Worm (Caenorhabditis elegans) whole organism, L2 larva: Measurements from ENCODE around the gene fbxb-54.
A peak's percentile ranks its signal among the peaks of the same experiment; 100 is the strongest.

Experiments used
- C34F6.9 ChIP-seq: fragments of 150-350 bp; optimal IDR thresholded peaks from 2 replicates; lab custom pipeline; 2014; ENCODE audit warnings: missing biosample characterization, missing genetic modification characterization
- F13H6.1 ChIP-seq: sonication (generic microtip); optimal IDR thresholded peaks from 2 replicates; lab custom pipeline; 2016; ENCODE audit warnings: missing genetic modification characterization, missing compliant biosample characterization
- R02D3.7 ChIP-seq: fragments of 150-350 bp; optimal IDR thresholded peaks from 2 replicates; lab custom pipeline; 2014; ENCODE audit warnings: missing biosample characterization, missing genetic modification characterization
- ZK546.5 ChIP-seq: sonication (generic microtip); optimal IDR thresholded peaks from 2 replicates; lab custom pipeline; 2017; ENCODE audit warnings: missing biosample characterization, missing genetic modification characterization
- aly-2 ChIP-seq: fragments of 150-350 bp; optimal IDR thresholded peaks from 2 replicates; lab custom pipeline; 2014; ENCODE audit warnings: missing biosample characterization, missing genetic modification characterization
- ama-1 ChIP-seq: fragments of 150-350 bp; optimal IDR thresholded peaks from 2 replicates; lab custom pipeline; 2018; ENCODE audit warnings: inconsistent platforms
- blmp-1 ChIP-seq: sonication (generic microtip); optimal IDR thresholded peaks from 2 replicates; lab custom pipeline; 2017; ENCODE audit warnings: missing genetic modification characterization, mild to moderate bottlenecking, missing compliant biosample characterization, antibody characterized with exemption, moderate library complexity; ENCODE audit not compliant: insufficient read depth
- ceh-16 ChIP-seq: fragments of 150-350 bp; optimal IDR thresholded peaks from 2 replicates; lab custom pipeline; 2014; ENCODE audit warnings: missing biosample characterization, missing genetic modification characterization
- ceh-82 ChIP-seq: fragments of 150-350 bp; optimal IDR thresholded peaks from 2 replicates; lab custom pipeline; 2014; ENCODE audit warnings: missing biosample characterization, missing genetic modification characterization
- crh-2 ChIP-seq: sonication (generic microtip); optimal IDR thresholded peaks from 2 replicates; lab custom pipeline; 2017; ENCODE audit warnings: missing biosample characterization, missing genetic modification characterization
- dmd-4 ChIP-seq: sonication (generic microtip); optimal IDR thresholded peaks from 2 replicates; lab custom pipeline; 2017; ENCODE audit warnings: missing biosample characterization, missing genetic modification characterization
- fos-1 ChIP-seq: fragments of 150-350 bp; optimal IDR thresholded peaks from 2 replicates; lab custom pipeline; 2014; ENCODE audit warnings: missing biosample characterization, missing genetic modification characterization
- gmeb-1 ChIP-seq: fragments of 150-350 bp; optimal IDR thresholded peaks from 2 replicates; lab custom pipeline; 2014; ENCODE audit warnings: missing biosample characterization, missing genetic modification characterization
- lin-13 ChIP-seq: fragments of 150-350 bp; optimal IDR thresholded peaks from 2 replicates; lab custom pipeline; 2014; ENCODE audit warnings: missing biosample characterization, missing genetic modification reagents, missing genetic modification characterization
- lin-39 ChIP-seq: fragments of 150-350 bp; optimal IDR thresholded peaks from 2 replicates; lab custom pipeline; 2014; ENCODE audit warnings: missing biosample characterization, missing genetic modification reagents, missing genetic modification characterization
- lsy-2 ChIP-seq, 2 experiments: fragments of 150-350 bp in 1 of 2; sonication (generic microtip) in 1 of 2; optimal IDR thresholded peaks; 2 replicates each; lab custom pipeline; 2014 to 2017; ENCODE audit warnings: missing biosample characterization in 2 of 2, missing genetic modification characterization in 2 of 2
- mab-5 ChIP-seq: fragments of 150-350 bp; optimal IDR thresholded peaks from 2 replicates; lab custom pipeline; 2014; ENCODE audit warnings: missing biosample characterization, missing genetic modification characterization
- mbf-1 ChIP-seq: sonication (generic microtip); optimal IDR thresholded peaks from 2 replicates; lab custom pipeline; 2017; ENCODE audit warnings: missing biosample characterization, missing genetic modification characterization
- nhr-10 ChIP-seq: sonication (generic microtip); optimal IDR thresholded peaks from 2 replicates; lab custom pipeline; 2017; ENCODE audit warnings: missing biosample characterization, missing genetic modification characterization
- nhr-12 ChIP-seq: fragments of 150-350 bp; optimal IDR thresholded peaks from 2 replicates; lab custom pipeline; 2014; ENCODE audit warnings: missing biosample characterization, missing genetic modification characterization
- nhr-129 ChIP-seq: fragments of 150-350 bp; optimal IDR thresholded peaks from 2 replicates; lab custom pipeline; 2014; ENCODE audit warnings: missing biosample characterization, missing genetic modification characterization
- nhr-21 ChIP-seq: fragments of 150-350 bp; optimal IDR thresholded peaks from 2 replicates; lab custom pipeline; 2014; ENCODE audit warnings: missing biosample characterization, missing genetic modification characterization
- nhr-23 ChIP-seq: fragments of 150-350 bp; optimal IDR thresholded peaks from 2 replicates; lab custom pipeline; 2014; ENCODE audit warnings: missing biosample characterization, missing genetic modification reagents, missing genetic modification characterization
- nhr-237 ChIP-seq: fragments of 150-350 bp; optimal IDR thresholded peaks from 2 replicates; lab custom pipeline; 2014; ENCODE audit warnings: missing biosample characterization, missing genetic modification characterization
- nhr-25 ChIP-seq: fragments of 150-350 bp; sonication (generic microtip); optimal IDR thresholded peaks from 3 replicates; lab custom pipeline; 2014; ENCODE audit warnings: missing biosample characterization, missing genetic modification characterization
- nhr-6 ChIP-seq: fragments of 150-350 bp; optimal IDR thresholded peaks from 2 replicates; lab custom pipeline; 2014; ENCODE audit warnings: missing biosample characterization, missing genetic modification characterization
- nhr-77 ChIP-seq: fragments of 150-350 bp; optimal IDR thresholded peaks from 2 replicates; lab custom pipeline; 2014; ENCODE audit warnings: missing biosample characterization, missing genetic modification characterization
- peb-1 ChIP-seq: fragments of 150-350 bp; optimal IDR thresholded peaks from 2 replicates; lab custom pipeline; 2014; ENCODE audit warnings: missing biosample characterization, missing genetic modification characterization
- sem-4 ChIP-seq: fragments of 150-350 bp; optimal IDR thresholded peaks from 2 replicates; lab custom pipeline; 2014; ENCODE audit warnings: missing biosample characterization, missing genetic modification reagents, missing genetic modification characterization
- skn-1 ChIP-seq: sonication (generic microtip); optimal IDR thresholded peaks from 2 replicates; lab custom pipeline; 2017; ENCODE audit warnings: missing biosample characterization, missing genetic modification characterization
- sma-3 ChIP-seq: sonication (generic microtip); optimal IDR thresholded peaks from 2 replicates; lab custom pipeline; 2016; ENCODE audit warnings: missing genetic modification reagents, missing genetic modification characterization, missing compliant biosample characterization
- sma-9 ChIP-seq, 2 experiments: fragments of 150-350 bp in 1 of 2; sonication (generic microtip) in 1 of 2; optimal IDR thresholded peaks; 2 replicates each; lab custom pipeline; 2014 to 2016; ENCODE audit warnings: missing genetic modification characterization in 2 of 2, mild to moderate bottlenecking in 1 of 2, missing biosample characterization in 1 of 2, missing compliant biosample characterization in 1 of 2, missing genetic modification reagents in 1 of 2, moderate library complexity in 1 of 2
- snpc-4 ChIP-seq: fragments of 150-350 bp; optimal IDR thresholded peaks from 2 replicates; lab custom pipeline; 2014; ENCODE audit warnings: missing biosample characterization, missing genetic modification characterization
- unc-55 ChIP-seq: fragments of 150-350 bp; sonication (generic microtip); optimal IDR thresholded peaks from 3 replicates; lab custom pipeline; 2014; ENCODE audit warnings: missing biosample characterization, missing genetic modification reagents, missing genetic modification characterization
- unc-62 ChIP-seq: fragments of 150-350 bp; optimal IDR thresholded peaks from 2 replicates; lab custom pipeline; 2014; ENCODE audit warnings: missing biosample characterization, missing genetic modification reagents, missing genetic modification characterization
- ztf-1 ChIP-seq: fragments of 200-800 bp; sonication (Bioruptor generic); conservative IDR thresholded peaks from 2 replicates; pipeline ENCODE4 v1.3.6; 2022; ENCODE audit warnings: missing genetic modification characterization, missing compliant biosample characterization
- ztf-11 ChIP-seq: sonication (generic microtip); optimal IDR thresholded peaks from 2 replicates; lab custom pipeline; 2017; ENCODE audit warnings: missing biosample characterization, missing genetic modification characterization
- ztf-4 ChIP-seq: fragments of 150-350 bp; optimal IDR thresholded peaks from 2 replicates; lab custom pipeline; 2014; ENCODE audit warnings: missing biosample characterization, missing genetic modification characterization

Gene fbxb-54

ce11 chrII:1535931-1536330 lies 20.2 kb downstream of the fbxb-54 start, which contains the start of gene fbxb-43:
Gene fbxb-43 (plus strand): TSS chrII:1536231.
- TF ChIP-seq nhr-21 (tag; lab: Kevin White, UChicago) (no peak), dmd-4 (tag; lab: Kevin White, UChicago) (no peak), ceh-16 (no peak), F13H6.1 (no peak), nhr-6 (tag; lab: Kevin White, UChicago) (no peak), lin-39 (tag; lab: Kevin White, UChicago) (no peak), unc-62 (GFP tag; lab: Kevin White, UChicago) (no peak), ztf-4 (tag; lab: Kevin White, UChicago) (no peak), ztf-1 (no peak), unc-55 (GFP tag; lab: Kevin White, UChicago) (no peak), lsy-2 (tag; optimal IDR thresholded peaks at IDR 0.05; lab: Kevin White, UChicago) (no peak), crh-2 (no peak), lin-13 (GFP tag; lab: Kevin White, UChicago) (no peak), ZK546.5 (no peak), blmp-1 (tag; lab: Kevin White, UChicago) (no peak), mab-5 (tag; lab: Kevin White, UChicago) (no peak), nhr-237 (tag; lab: Kevin White, UChicago) (no peak)

ce11 chrII:1529057-1529456 lies 27.1 kb downstream of the fbxb-54 start, which contains the start of gene Y51H7BR.4:
Gene Y51H7BR.4 (plus strand): TSS chrII:1529357.
- no peak for TF ChIP-seq snpc-4 (tag; lab: Kevin White, UChicago)
- no peak for TF ChIP-seq sem-4 (tag; lab: Kevin White, UChicago)
- no peak for TF ChIP-seq ceh-82 (tag; lab: Kevin White, UChicago)
- TF ChIP-seq R02D3.7: no peak

- TF ChIP-seq crh-2: no peak
- no peak for TF ChIP-seq ceh-16
- TF ChIP-seq aly-2 (tag; lab: Kevin White, UChicago): no peak
- no peak for TF ChIP-seq ceh-82 (tag; lab: Kevin White, UChicago)
- no peak for TF ChIP-seq ztf-1
- no peak for TF ChIP-seq fos-1
- no peak for TF ChIP-seq mab-5 (tag; lab: Kevin White, UChicago)
- no peak for TF ChIP-seq ZK546.5
- no peak for TF ChIP-seq nhr-25 (tag; lab: Kevin White, UChicago)
- TF ChIP-seq C34F6.9 (tag; lab: Kevin White, UChicago): no peak
- TF ChIP-seq dmd-4 (tag; lab: Kevin White, UChicago): no peak
- no peak for TF ChIP-seq nhr-10 (tag; lab: Kevin White, UChicago)
- TF ChIP-seq snpc-4 (tag; lab: Kevin White, UChicago): no peak
- no peak for TF ChIP-seq mbf-1 (tag; lab: Kevin White, UChicago)
- TF ChIP-seq sma-9 (GFP tag; optimal IDR thresholded peaks at IDR 0.05; lab: Kevin White, UChicago): no peak
- no peak for TF ChIP-seq sma-9 (tag; optimal IDR thresholded peaks at IDR 0.05; lab: Kevin White, UChicago)
- no peak for TF ChIP-seq nhr-23 (tag; lab: Kevin White, UChicago)
- no peak for TF ChIP-seq lin-39 (tag; lab: Kevin White, UChicago)
- no peak for TF ChIP-seq sma-3 (GFP tag; lab: Kevin White, UChicago)
These were observed 30.6 kb downstream of the fbxb-54 start, which contains the start of gene Y51H7BR.7 for ce11 chrII:1525498-1525897. Gene Y51H7BR.7 (minus strand): TSS chrII:1525598.

- TF ChIP-seq dmd-4 (tag; lab: Kevin White, UChicago): no peak
These were observed 34.2 kb downstream of the fbxb-54 start for ce11 chrII:1521956-1522355.

- TF ChIP-seq nhr-12 (tag; lab: Kevin White, UChicago) (no peak), peb-1 (no peak), nhr-237 (tag; lab: Kevin White, UChicago) (no peak), skn-1 (tag; lab: Kevin White, UChicago) (no peak), mbf-1 (tag; lab: Kevin White, UChicago) (no peak), aly-2 (tag; lab: Kevin White, UChicago) (no peak), nhr-23 (tag; lab: Kevin White, UChicago) (no peak), lsy-2 (tag; optimal IDR thresholded peaks at IDR 0.05; lab: Kevin White, UChicago) (peak; percentile 18 to 41), F13H6.1 (peak; percentile 6), blmp-1 (tag; lab: Kevin White, UChicago) (no peak), fos-1 (peak; percentile 27), gmeb-1 (peak; percentile 20), sma-3 (GFP tag; lab: Kevin White, UChicago) (no peak), ceh-16 (no peak), unc-55 (GFP tag; lab: Kevin White, UChicago) (peak; percentile 41), nhr-77 (no peak), ama-1 (lab: Kevin White, UChicago) (no peak), ztf-11 (tag; lab: Kevin White, UChicago) (no peak), nhr-129 (peak; percentile 14), lin-13 (GFP tag; lab: Kevin White, UChicago) (peak; percentile 40)
These were observed 36.2 kb downstream of the fbxb-54 start for ce11 chrII:1519867-1520266.
